Worm (Caenorhabditis elegans) whole organism, young adult: ENCODE data around the gene set-17.

Source experiments
- B0019.2 ChIP-seq: fragments of 200-800 bp; sonication (Bioruptor generic); conservative IDR thresholded peaks from 2 replicates; pipeline ENCODE4 v1.3.6; 2022; ENCODE audit warnings: missing genetic modification reagents, missing genetic modification characterization, missing compliant biosample characterization
- B0035.1 ChIP-seq: sonication (generic microtip); optimal IDR thresholded peaks from 2 replicates; lab custom pipeline; 2016; ENCODE audit warnings: missing genetic modification characterization, mild to moderate bottlenecking, missing compliant biosample characterization, missing genotype, missing genetic modification reagents
- B0336.3 ChIP-seq: fragments of 200-800 bp; sonication (Bioruptor generic); IDR thresholded peaks from 2 replicates; pipeline ENCODE4 v1.3.6; 2022; ENCODE audit warnings: missing genetic modification characterization, missing compliant biosample characterization
- D2030.7 ChIP-seq: fragments of 200-800 bp; sonication (Bioruptor generic); IDR thresholded peaks from 2 replicates; pipeline ENCODE4 v1.3.6; 2022; ENCODE audit warnings: missing genetic modification reagents, missing genetic modification characterization, missing compliant biosample characterization
- F10E7.11 ChIP-seq: sonication (generic microtip); optimal IDR thresholded peaks from 2 replicates; lab custom pipeline; 2017; ENCODE audit warnings: mild to moderate bottlenecking, missing genetic modification characterization, moderate library complexity, missing compliant biosample characterization
- F33H1.4 ChIP-seq: fragments of 200-800 bp; sonication (Bioruptor generic); IDR thresholded peaks from 2 replicates; pipeline ENCODE4 v1.3.6; 2022; ENCODE audit warnings: missing genetic modification reagents, missing genetic modification characterization, missing compliant biosample characterization
- F39B2.1 ChIP-seq: fragments of 200-800 bp; sonication (Bioruptor generic); IDR thresholded peaks from 2 replicates; pipeline ENCODE4 v1.3.6; 2022; ENCODE audit warnings: missing genetic modification reagents, missing genetic modification characterization, missing compliant biosample characterization
- F55B11.4 ChIP-seq: sonication (generic microtip); optimal IDR thresholded peaks from 2 replicates; lab custom pipeline; 2016; ENCODE audit warnings: missing compliant biosample characterization, missing genetic modification characterization, borderline replicate concordance; ENCODE audit not compliant: insufficient read depth
- K11D2.4 ChIP-seq: fragments of 200-800 bp; sonication (Bioruptor generic); IDR thresholded peaks from 2 replicates; pipeline ENCODE4 v1.3.6; 2022; ENCODE audit warnings: missing genetic modification reagents, missing genetic modification characterization, missing compliant biosample characterization
- K12H6.12 ChIP-seq: fragments of 200-800 bp; sonication (Bioruptor generic); optimal IDR thresholded peaks from 2 replicates; lab custom pipeline; 2018; ENCODE audit warnings: mild to moderate bottlenecking, missing genetic modification characterization, missing compliant biosample characterization
- T07F8.4 ChIP-seq: sonication (generic microtip); optimal IDR thresholded peaks from 2 replicates; lab custom pipeline; 2016; ENCODE audit warnings: mild to moderate bottlenecking, missing genetic modification characterization, moderate library complexity, missing compliant biosample characterization
- Y53G8AR.9 ChIP-seq: fragments of 200-800 bp; sonication (Bioruptor generic); conservative IDR thresholded peaks from 2 replicates; pipeline ENCODE4 v1.3.6; 2022; ENCODE audit warnings: missing genetic modification reagents, missing genetic modification characterization, missing compliant biosample characterization
- ama-1 ChIP-seq, 3 experiments: fragments of 150-350 bp in 1 of 3; sonication (generic microtip) in 2 of 3; optimal IDR thresholded peaks; 2 replicates each; lab custom pipeline; 2014 to 2018; ENCODE audit warnings: missing biosample characterization in 2 of 3, missing genetic modification characterization in 2 of 3, missing genetic modification reagents in 2 of 3
- aptf-2 ChIP-seq: fragments of 200-800 bp; sonication (Bioruptor generic); conservative IDR thresholded peaks from 2 replicates; pipeline ENCODE4 v1.3.6; 2022; ENCODE audit warnings: missing genetic modification reagents, missing genetic modification characterization, missing compliant biosample characterization
- atf-7 ChIP-seq: sonication (generic microtip); optimal IDR thresholded peaks from 2 replicates; lab custom pipeline; 2017; ENCODE audit warnings: mild to moderate bottlenecking, missing genetic modification characterization, missing compliant biosample characterization
- attf-5 ChIP-seq: fragments of 200-800 bp; sonication (Bioruptor generic); optimal IDR thresholded peaks from 2 replicates; lab custom pipeline; 2018; ENCODE audit warnings: mild to moderate bottlenecking, missing genetic modification characterization, missing compliant biosample characterization
- bed-2 ChIP-seq: fragments of 200-800 bp; sonication (Bioruptor generic); IDR thresholded peaks from 2 replicates; pipeline ENCODE4 v1.3.6; 2022; ENCODE audit warnings: missing genetic modification reagents, missing genetic modification characterization, missing compliant biosample characterization
- cebp-2 ChIP-seq: fragments of 200-800 bp; sonication (Bioruptor generic); IDR thresholded peaks from 2 replicates; pipeline ENCODE4 v1.3.6; 2022; ENCODE audit warnings: missing genetic modification characterization, missing compliant biosample characterization
- ceh-100 ChIP-seq: fragments of 200-800 bp; sonication (Bioruptor generic); IDR thresholded peaks from 2 replicates; pipeline ENCODE4 v1.3.6; 2022; ENCODE audit warnings: missing genetic modification reagents, missing genetic modification characterization, missing compliant biosample characterization
- ceh-40 ChIP-seq: fragments of 200-800 bp; sonication (Bioruptor generic); IDR thresholded peaks from 2 replicates; pipeline ENCODE4 v1.3.6; 2022; ENCODE audit warnings: missing genetic modification characterization, missing compliant biosample characterization
- die-1 ChIP-seq: sonication (generic microtip); optimal IDR thresholded peaks from 2 replicates; lab custom pipeline; 2016; ENCODE audit warnings: missing genotype, mild to moderate bottlenecking, missing genetic modification characterization, missing compliant biosample characterization
- dpl-1 ChIP-seq: fragments of 150-350 bp; optimal IDR thresholded peaks from 2 replicates; lab custom pipeline; 2014; ENCODE audit warnings: missing biosample characterization, missing genetic modification reagents, missing genetic modification characterization
- efl-1 ChIP-seq: fragments of 150-350 bp; optimal IDR thresholded peaks from 2 replicates; lab custom pipeline; 2014; ENCODE audit warnings: missing biosample characterization, missing genetic modification reagents, missing genetic modification characterization
- egrh-3 ChIP-seq: fragments of 200-800 bp; sonication (Bioruptor generic); IDR thresholded peaks from 2 replicates; pipeline ENCODE4 v1.3.6; 2022; ENCODE audit warnings: missing genetic modification reagents, missing genetic modification characterization, missing compliant biosample characterization
- him-1 ChIP-seq: sonication (generic microtip); optimal IDR thresholded peaks from 2 replicates; lab custom pipeline; 2016; ENCODE audit warnings: missing genotype, missing genetic modification reagents, missing genetic modification characterization, missing compliant biosample characterization
- hlh-12 ChIP-seq: sonication (generic microtip); optimal IDR thresholded peaks from 2 replicates; lab custom pipeline; 2016; ENCODE audit warnings: missing genetic modification characterization, missing compliant biosample characterization
- hlh-26 ChIP-seq: fragments of 200-800 bp; sonication (Bioruptor generic); conservative IDR thresholded peaks from 2 replicates; pipeline ENCODE4 v1.3.6; 2022; ENCODE audit warnings: missing genetic modification reagents, missing genetic modification characterization, missing compliant biosample characterization
- lin-40 ChIP-seq: sonication (generic microtip); optimal IDR thresholded peaks from 2 replicates; lab custom pipeline; 2016; ENCODE audit warnings: missing genetic modification characterization, mild to moderate bottlenecking, missing compliant biosample characterization, missing genotype, missing genetic modification reagents
- lin-54 ChIP-seq: fragments of 200-800 bp; sonication (Bioruptor generic); optimal IDR thresholded peaks from 2 replicates; lab custom pipeline; 2018; ENCODE audit warnings: mild to moderate bottlenecking, missing genetic modification characterization, missing compliant biosample characterization
- lir-1 ChIP-seq: fragments of 200-800 bp; sonication (Bioruptor generic); conservative IDR thresholded peaks from 2 replicates; pipeline ENCODE4 v1.3.6; 2022; ENCODE audit warnings: missing genetic modification reagents, missing genetic modification characterization, missing compliant biosample characterization
- lsl-1 ChIP-seq: fragments of 200-800 bp; sonication (Bioruptor generic); optimal IDR thresholded peaks from 2 replicates; lab custom pipeline; 2018; ENCODE audit warnings: mild to moderate bottlenecking, missing genetic modification characterization, moderate library complexity, missing compliant biosample characterization
- madf-10 ChIP-seq: sonication (generic microtip); optimal IDR thresholded peaks from 2 replicates; lab custom pipeline; 2016; ENCODE audit warnings: mild to moderate bottlenecking, missing genetic modification characterization, missing compliant biosample characterization
- madf-6 ChIP-seq: fragments of 200-800 bp; sonication (Bioruptor generic); IDR thresholded peaks from 2 replicates; pipeline ENCODE4 v1.3.6; 2022; ENCODE audit warnings: missing genetic modification reagents, missing genetic modification characterization, missing compliant biosample characterization
- mcd-1 ChIP-seq: fragments of 200-800 bp; sonication (Bioruptor generic); IDR thresholded peaks from 2 replicates; pipeline ENCODE4 v1.3.6; 2022; ENCODE audit warnings: missing genetic modification reagents, missing genetic modification characterization, missing compliant biosample characterization
- mel-28 ChIP-seq: sonication (generic microtip); optimal IDR thresholded peaks from 2 replicates; lab custom pipeline; 2016; ENCODE audit warnings: borderline replicate concordance, mild to moderate bottlenecking, missing genetic modification characterization, missing compliant biosample characterization
- mes-4 ChIP-seq: sonication (generic microtip); optimal IDR thresholded peaks from 2 replicates; lab custom pipeline; 2016; ENCODE audit warnings: missing genotype, missing genetic modification characterization, missing compliant biosample characterization
- mxl-1 ChIP-seq: sonication (generic microtip); optimal IDR thresholded peaks from 2 replicates; lab custom pipeline; 2016; ENCODE audit warnings: missing genetic modification characterization, missing compliant biosample characterization
- nfya-2 ChIP-seq: fragments of 200-800 bp; sonication (Bioruptor generic); IDR thresholded peaks from 2 replicates; pipeline ENCODE4 v1.3.6; 2022; ENCODE audit warnings: missing genetic modification reagents, missing genetic modification characterization, missing compliant biosample characterization
- nfyb-1 ChIP-seq: fragments of 200-800 bp; sonication (Bioruptor generic); IDR thresholded peaks from 2 replicates; pipeline ENCODE4 v1.3.6; 2022; ENCODE audit warnings: missing genetic modification reagents, missing genetic modification characterization, missing compliant biosample characterization
- nhr-27 ChIP-seq: fragments of 200-800 bp; sonication (Bioruptor generic); optimal IDR thresholded peaks from 2 replicates; lab custom pipeline; 2018; ENCODE audit warnings: mild to moderate bottlenecking, missing genetic modification characterization, moderate library complexity, missing compliant biosample characterization
- nhr-80 ChIP-seq: sonication (generic microtip); optimal IDR thresholded peaks from 2 replicates; lab custom pipeline; 2016; ENCODE audit warnings: missing genetic modification characterization, missing compliant biosample characterization
- nhr-90 ChIP-seq: sonication (generic microtip); optimal IDR thresholded peaks from 2 replicates; lab custom pipeline; 2016; ENCODE audit warnings: missing genotype, mild to moderate bottlenecking, missing genetic modification characterization, missing compliant biosample characterization
- rcor-1 ChIP-seq: fragments of 200-800 bp; sonication (Bioruptor generic); IDR thresholded peaks from 2 replicates; pipeline ENCODE4 v1.3.6; 2022; ENCODE audit warnings: missing genetic modification reagents, missing genetic modification characterization, missing compliant biosample characterization
- rec-8 ChIP-seq, 2 experiments: sonication (generic microtip); optimal IDR thresholded peaks; 2 replicates each; lab custom pipeline; 2016; ENCODE audit warnings: mild to moderate bottlenecking in 2 of 2, missing genetic modification characterization in 2 of 2, missing genetic modification reagents in 2 of 2, missing genotype in 2 of 2, missing biosample characterization in 1 of 2, missing compliant biosample characterization in 1 of 2, moderate library complexity in 1 of 2
- snpc-1.3 ChIP-seq: sonication (generic microtip); optimal IDR thresholded peaks from 2 replicates; lab custom pipeline; 2017; ENCODE audit warnings: missing genetic modification characterization, mild to moderate bottlenecking, missing compliant biosample characterization, antibody characterized with exemption, moderate library complexity, missing genotype, missing genetic modification reagents; ENCODE audit not compliant: insufficient read depth
- tlf-1 ChIP-seq: fragments of 200-800 bp; sonication (Bioruptor generic); optimal IDR thresholded peaks from 2 replicates; lab custom pipeline; 2018; ENCODE audit warnings: mild to moderate bottlenecking, missing genetic modification characterization, missing compliant biosample characterization
- unc-130 ChIP-seq: sonication (generic microtip); optimal IDR thresholded peaks from 2 replicates; lab custom pipeline; 2016; ENCODE audit warnings: missing genetic modification reagents, missing genetic modification characterization, missing compliant biosample characterization
- unc-62 ChIP-seq: fragments of 150-350 bp; optimal IDR thresholded peaks from 2 replicates; lab custom pipeline; 2014; ENCODE audit warnings: missing biosample characterization, missing genetic modification reagents, missing genetic modification characterization
- ztf-25 ChIP-seq: fragments of 200-800 bp; sonication (Bioruptor generic); IDR thresholded peaks from 2 replicates; pipeline ENCODE4 v1.3.6; 2022; ENCODE audit warnings: missing genetic modification reagents, missing genetic modification characterization, missing compliant biosample characterization

Gene set-17

DNA sequence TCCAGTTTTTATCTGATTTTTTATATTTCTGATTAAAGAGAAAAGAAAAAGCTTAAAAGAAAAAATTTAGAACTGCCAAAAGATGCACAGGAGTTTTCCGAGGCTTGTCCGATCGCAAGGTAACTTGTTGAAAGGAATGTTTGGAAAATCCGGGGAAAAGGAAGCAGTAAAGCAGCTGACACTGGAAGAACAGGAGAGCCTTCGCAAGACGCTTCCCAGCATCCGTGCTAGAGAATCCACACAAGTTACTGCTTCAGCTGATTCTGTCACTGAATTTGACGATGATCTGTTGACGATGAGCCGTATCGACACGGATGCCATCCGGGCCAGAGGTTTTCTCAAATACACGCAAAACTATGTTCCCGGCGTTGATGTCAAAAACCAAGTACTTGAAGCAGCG is 10.5 kb downstream of the set-17 start, which contains the start of gene mrpl-50 (continued):
- TF ChIP-seq ztf-25 (no peak), B0035.1 (tag; lab: Kevin White, UChicago) (no peak), snpc-1.3 (tag; lab: Kevin White, UChicago) (peak; percentile 50), F39B2.1 (GFP tag; lab: Robert Waterston, UW) (0 out of 2 replicates have a peak, but pooled peaks have one; percentile 57), attf-5 (GFP tag; lab: Kevin White, UChicago) (no peak), F55B11.4 (no peak), efl-1 (GFP tag; lab: Kevin White, UChicago) (no peak), unc-62 (GFP tag; lab: Kevin White, UChicago) (no peak), nfya-2 (GFP tag; lab: Robert Waterston, UW) (no peak), him-1 (tag; lab: Kevin White, UChicago) (no peak), D2030.7 (GFP tag; lab: Robert Waterston, UW) (no peak), lin-54 (no peak), madf-10 (no peak), egrh-3 (GFP tag; lab: Robert Waterston, UW) (no peak), cebp-2 (GFP tag; lab: Robert Waterston, UW) (no peak), aptf-2 (GFP tag; lab: Robert Waterston, UW) (no peak), mcd-1 (peak; percentile 43; the same call in 1 of the 2 replicates), B0019.2 (GFP tag; lab: Robert Waterston, UW) (no peak), atf-7 (tag; lab: Kevin White, UChicago) (no peak), tlf-1 (GFP tag; lab: Kevin White, UChicago) (no peak), ceh-100 (GFP tag; lab: Robert Waterston, UW) (no peak), lsl-1 (GFP tag; lab: Kevin White, UChicago) (no peak), mel-28 (no peak), F10E7.11 (no peak), hlh-26 (GFP tag; lab: Robert Waterston, UW) (no peak), rcor-1 (GFP tag; lab: Robert Waterston, UW) (no peak), nhr-90 (tag; lab: Kevin White, UChicago) (no peak), rec-8 (tag; optimal IDR thresholded peaks at IDR 0.05; lab: Kevin White, UChicago) (no peak), K12H6.12 (tag; lab: Kevin White, UChicago) (no peak), nfyb-1 (GFP tag; lab: Robert Waterston, UW) (0 out of 2 replicates have a peak, but pooled peaks have one; percentile 42), lir-1 (GFP tag; lab: Robert Waterston, UW) (no peak), K11D2.4 (GFP tag; lab: Robert Waterston, UW) (no peak), nhr-80 (tag; lab: Kevin White, UChicago) (no peak), Y53G8AR.9 (peak; percentile 76; the same call in 1 of the 2 replicates), dpl-1 (GFP tag; lab: Kevin White, UChicago) (no peak), lin-40 (no peak), B0336.3 (GFP tag; lab: Robert Waterston, UW) (peak; percentile 84), die-1 (tag; lab: Kevin White, UChicago) (no peak), T07F8.4 (tag; lab: Kevin White, UChicago) (no peak), F33H1.4 (GFP tag; lab: Robert Waterston, UW) (no peak), hlh-12 (tag; lab: Kevin White, UChicago) (no peak), mxl-1 (tag; lab: Kevin White, UChicago) (no peak), unc-130 (GFP tag; lab: Kevin White, UChicago) (no peak), ceh-40 (GFP tag; lab: Robert Waterston, UW) (no peak), bed-2 (GFP tag; lab: Robert Waterston, UW) (no peak), mes-4 (tag; lab: Kevin White, UChicago) (no peak), ama-1 (optimal IDR thresholded peaks at IDR 0.05; lab: Kevin White, UChicago) (no peak), ama-1 (GFP tag; optimal IDR thresholded peaks at IDR 0.05; lab: Kevin White, UChicago) (peak in 1 of 2 experiments; percentile 30), nhr-27 (tag; lab: Kevin White, UChicago) (no peak), madf-6 (GFP tag; lab: Robert Waterston, UW) (peak; percentile 65)
